Fruit fly (Drosophila melanogaster) whole organism, embryonic: ENCODE data around the gene CG14851.

Source experiments
- Asciz ChIP-seq: fragments of 200-800 bp; sonication (Bioruptor generic); optimal IDR thresholded peaks from 2 replicates; lab custom pipeline; 2017; ENCODE audit warnings: missing biosample characterization, mild to moderate bottlenecking, missing genetic modification characterization, missing genetic modification reagents
- B-H1 ChIP-seq: fragments of 200-800 bp; sonication (Bioruptor generic); IDR thresholded peaks from 3 replicates; pipeline ENCODE4 v1.3.6; 2022; ENCODE audit warnings: missing biosample characterization, missing genetic modification characterization
- CG10979 ChIP-seq: fragments of 200-800 bp; sonication (Bioruptor generic); optimal IDR thresholded peaks from 2 replicates; lab custom pipeline; 2018; ENCODE audit warnings: missing biosample characterization, mild to moderate bottlenecking, missing genetic modification characterization, moderate library complexity
- CG12659 ChIP-seq: fragments of 200-800 bp; sonication (Bioruptor generic); optimal IDR thresholded peaks from 3 replicates; lab custom pipeline; 2017; ENCODE audit warnings: mild to moderate bottlenecking, missing biosample characterization, missing genetic modification reagents, missing genetic modification characterization
- CG13123 ChIP-seq: fragments of 200-800 bp; sonication (Bioruptor generic); optimal IDR thresholded peaks from 2 replicates; lab custom pipeline; 2016; ENCODE audit warnings: missing biosample characterization, missing genetic modification characterization
- CG15601 ChIP-seq: fragments of 200-800 bp; sonication (Bioruptor generic); optimal IDR thresholded peaks from 3 replicates; lab custom pipeline; 2019; ENCODE audit warnings: missing biosample characterization, mild to moderate bottlenecking, missing genetic modification characterization, moderate library complexity
- CG1602 ChIP-seq: fragments of 200-800 bp; sonication (Bioruptor generic); optimal IDR thresholded peaks from 3 replicates; lab custom pipeline; 2016; ENCODE audit warnings: missing biosample characterization, missing genetic modification characterization
- CG16815 ChIP-seq: fragments of 200-800 bp; sonication (Bioruptor generic); optimal IDR thresholded peaks from 3 replicates; lab custom pipeline; 2017; ENCODE audit warnings: missing biosample characterization, mild to moderate bottlenecking, missing genetic modification characterization
- CG1792 ChIP-seq: fragments of 200-800 bp; sonication (Bioruptor generic); optimal IDR thresholded peaks from 2 replicates; lab custom pipeline; 2016; ENCODE audit warnings: missing biosample characterization, missing genetic modification characterization
- CG1832 ChIP-seq: fragments of 200-800 bp; sonication (Bioruptor generic); optimal IDR thresholded peaks from 2 replicates; lab custom pipeline; 2017; ENCODE audit warnings: missing biosample characterization, mild to moderate bottlenecking, missing genetic modification characterization, inconsistent platforms
- CG18764 ChIP-seq: fragments of 200-800 bp; sonication (Bioruptor generic); optimal IDR thresholded peaks from 3 replicates; lab custom pipeline; 2016; ENCODE audit warnings: missing biosample characterization, missing genetic modification characterization
- CG32532 ChIP-seq: fragments of 200-800 bp; sonication (Bioruptor generic); IDR thresholded peaks from 2 replicates; pipeline ENCODE4 v1.3.6; 2022; ENCODE audit warnings: missing biosample characterization, missing genetic modification characterization
- CG33213 ChIP-seq: fragments of 200-800 bp; sonication (Bioruptor generic); optimal IDR thresholded peaks from 3 replicates; lab custom pipeline; 2016; ENCODE audit warnings: missing biosample characterization, missing genetic modification characterization
- CG34224 ChIP-seq: fragments of 200-800 bp; sonication (Bioruptor generic); IDR thresholded peaks from 3 replicates; pipeline ENCODE4 v1.3.6; 2022; ENCODE audit warnings: missing biosample characterization, missing genetic modification characterization; ENCODE audit not compliant: partially characterized antibody
- CG34422 ChIP-seq: fragments of 200-800 bp; sonication (Bioruptor generic); IDR thresholded peaks from 3 replicates; pipeline ENCODE4 v1.3.6; 2022; ENCODE audit warnings: missing biosample characterization, missing genetic modification characterization
- CG8281 ChIP-seq: fragments of 200-800 bp; sonication (Bioruptor generic); optimal IDR thresholded peaks from 2 replicates; lab custom pipeline; 2018; ENCODE audit warnings: missing biosample characterization, mild to moderate bottlenecking, missing genetic modification characterization, moderate library complexity
- CTCF ChIP-seq: fragments of 200-800 bp; sonication (Bioruptor generic); optimal IDR thresholded peaks from 2 replicates; lab custom pipeline; 2017; ENCODE audit warnings: missing biosample characterization, mild to moderate bottlenecking, missing genetic modification characterization, moderate library complexity
- Camta ChIP-seq: fragments of 200-800 bp; sonication (Bioruptor generic); optimal IDR thresholded peaks from 2 replicates; lab custom pipeline; 2016; ENCODE audit warnings: missing biosample characterization, missing genetic modification characterization
- Drgx ChIP-seq: fragments of 200-800 bp; sonication (Bioruptor generic); IDR thresholded peaks from 2 replicates; pipeline ENCODE4 v1.3.6; 2022; ENCODE audit warnings: missing biosample characterization, missing genetic modification characterization
- ERR ChIP-seq: fragments of 200-800 bp; sonication (Bioruptor generic); optimal IDR thresholded peaks from 2 replicates; lab custom pipeline; 2016; ENCODE audit warnings: missing biosample characterization, missing genetic modification characterization
- Lpt ChIP-seq: fragments of >200 bp; optimal IDR thresholded peaks from 2 replicates; lab custom pipeline; 2018; ENCODE audit warnings: missing biosample characterization, missing genetic modification characterization
- MTF-1 ChIP-seq: fragments of 200-800 bp; sonication (Bioruptor generic); optimal IDR thresholded peaks from 2 replicates; lab custom pipeline; 2018; ENCODE audit warnings: missing biosample characterization, mild to moderate bottlenecking, missing genetic modification characterization, borderline replicate concordance
- Med ChIP-seq: fragments of 200-800 bp; sonication (Bioruptor generic); peaks from one replicate; lab custom pipeline; 2016; ENCODE audit warnings: missing biosample characterization, missing genetic modification characterization, mild to moderate bottlenecking, inconsistent platforms, moderate library complexity
- NFAT ChIP-seq: fragments of 200-800 bp; sonication (Bioruptor generic); IDR thresholded peaks from 2 replicates; pipeline ENCODE4 v1.3.6; 2022; ENCODE audit warnings: missing biosample characterization, missing genetic modification characterization
- Neu2 ChIP-seq: fragments of 200-800 bp; sonication (Bioruptor generic); optimal IDR thresholded peaks from 3 replicates; lab custom pipeline; 2016; ENCODE audit warnings: missing biosample characterization, missing genetic modification characterization, borderline replicate concordance
- Opbp ChIP-seq: fragments of 200-800 bp; sonication (Bioruptor generic); IDR thresholded peaks from 3 replicates; pipeline ENCODE4 v1.3.6; 2022; ENCODE audit warnings: missing biosample characterization, missing genetic modification characterization; ENCODE audit not compliant: partially characterized antibody
- Rx ChIP-seq: fragments of 200-800 bp; sonication (Bioruptor generic); IDR thresholded peaks from 2 replicates; pipeline ENCODE4 v1.3.6; 2022; ENCODE audit warnings: missing biosample characterization, missing genetic modification characterization
- bigmax ChIP-seq: fragments of 200-800 bp; sonication (Bioruptor generic); optimal IDR thresholded peaks from 2 replicates; lab custom pipeline; 2018; ENCODE audit warnings: missing biosample characterization, mild to moderate bottlenecking, missing genetic modification characterization
- bowl ChIP-seq: fragments of 200-800 bp; sonication (Bioruptor generic); IDR thresholded peaks from 2 replicates; pipeline ENCODE4 v1.3.6; 2022; ENCODE audit warnings: missing biosample characterization, missing genetic modification characterization
- cato ChIP-seq: fragments of 200-800 bp; sonication (Bioruptor generic); optimal IDR thresholded peaks from 2 replicates; lab custom pipeline; 2016; ENCODE audit warnings: missing biosample characterization, missing genetic modification characterization, borderline replicate concordance
- cg ChIP-seq: fragments of 200-800 bp; sonication (Bioruptor generic); optimal IDR thresholded peaks from 3 replicates; lab custom pipeline; 2019; ENCODE audit warnings: missing biosample characterization, mild to moderate bottlenecking, missing genetic modification characterization, moderate library complexity
- da ChIP-seq: fragments of 200-800 bp; sonication (Bioruptor generic); optimal IDR thresholded peaks from 2 replicates; lab custom pipeline; 2016; ENCODE audit warnings: missing biosample characterization, missing genetic modification characterization
- ems ChIP-seq: fragments of 200-800 bp; sonication (Bioruptor generic); optimal IDR thresholded peaks from 3 replicates; lab custom pipeline; 2016; ENCODE audit warnings: missing biosample characterization, missing genetic modification characterization
- en ChIP-seq: fragments of 200-800 bp; sonication (Bioruptor generic); optimal IDR thresholded peaks from 2 replicates; lab custom pipeline; 2016; ENCODE audit warnings: missing biosample characterization, missing genetic modification characterization
- eve ChIP-seq, 2 experiments: fragments of >200 bp; optimal IDR thresholded peaks; 2 replicates each; lab custom pipeline; 2017; ENCODE audit warnings: missing biosample characterization in 2 of 2, missing genetic modification characterization in 2 of 2
- fd102C ChIP-seq: fragments of 200-800 bp; sonication (Bioruptor generic); optimal IDR thresholded peaks from 2 replicates; lab custom pipeline; 2018; ENCODE audit warnings: missing biosample characterization, mild to moderate bottlenecking, missing genetic modification characterization, moderate library complexity
- gcm ChIP-seq: fragments of 200-800 bp; sonication (Bioruptor generic); optimal IDR thresholded peaks from 2 replicates; lab custom pipeline; 2019; ENCODE audit warnings: missing biosample characterization, mild to moderate bottlenecking, missing genetic modification characterization, moderate library complexity
- gem ChIP-seq: fragments of 200-800 bp; sonication (Bioruptor generic); optimal IDR thresholded peaks from 2 replicates; lab custom pipeline; 2019; ENCODE audit warnings: missing biosample characterization, mild to moderate bottlenecking, missing genetic modification characterization, moderate library complexity
- hb ChIP-seq: fragments of 200-800 bp; sonication (Bioruptor generic); IDR thresholded peaks from 3 replicates; pipeline ENCODE4 v1.3.6; 2022; ENCODE audit warnings: missing biosample characterization, missing genetic modification characterization; ENCODE audit not compliant: partially characterized antibody
- hth ChIP-seq: fragments of >200 bp; optimal IDR thresholded peaks from 2 replicates; lab custom pipeline; 2017; ENCODE audit warnings: inconsistent platforms
- lmd ChIP-seq: fragments of 200-800 bp; sonication (Bioruptor generic); IDR thresholded peaks from 2 replicates; pipeline ENCODE4 v1.3.6; 2022; ENCODE audit warnings: missing biosample characterization, missing genetic modification characterization
- lov ChIP-seq, 2 experiments: fragments of 200-800 bp in 1 of 2; fragments of >200 bp in 1 of 2; sonication (Bioruptor generic) in 1 of 2; IDR thresholded peaks in 1 of 2; optimal IDR thresholded peaks in 1 of 2; 2 replicates in 1 of 2; 3 replicates in 1 of 2; pipeline versions ENCODE4 v1.3.6 to Lab custom; 2017 to 2022; ENCODE audit warnings: missing biosample characterization in 1 of 2, missing genetic modification characterization in 1 of 2
- maf-S ChIP-seq: fragments of 200-800 bp; sonication (Bioruptor generic); optimal IDR thresholded peaks from 2 replicates; lab custom pipeline; 2016; ENCODE audit warnings: missing biosample characterization, missing genetic modification characterization
- mirr ChIP-seq: fragments of 200-800 bp; sonication (Bioruptor generic); optimal IDR thresholded peaks from 3 replicates; lab custom pipeline; 2018; ENCODE audit warnings: missing biosample characterization, mild to moderate bottlenecking, missing genetic modification characterization
- run ChIP-seq: fragments of 200-800 bp; sonication (Bioruptor generic); optimal IDR thresholded peaks from 3 replicates; lab custom pipeline; 2018; ENCODE audit warnings: missing biosample characterization, mild to moderate bottlenecking, missing genetic modification characterization
- sens ChIP-seq: fragments of 200-800 bp; sonication (Bioruptor generic); peaks from one replicate; lab custom pipeline; 2016; ENCODE audit warnings: missing biosample characterization, missing genetic modification characterization
- tin ChIP-seq: fragments of 200-800 bp; sonication (Bioruptor generic); optimal IDR thresholded peaks from 3 replicates; lab custom pipeline; 2016; ENCODE audit warnings: missing biosample characterization, missing genetic modification characterization
- tna ChIP-seq: fragments of 200-800 bp; sonication (Bioruptor generic); IDR thresholded peaks from 2 replicates; pipeline ENCODE4 v1.3.6; 2022; ENCODE audit warnings: missing biosample characterization, missing genetic modification characterization; ENCODE audit not compliant: partially characterized antibody
- vfl ChIP-seq: fragments of 200-800 bp; sonication (Bioruptor generic); optimal IDR thresholded peaks from 2 replicates; lab custom pipeline; 2016; ENCODE audit warnings: missing biosample characterization, missing genetic modification characterization

Gene CG14851

DNA sequence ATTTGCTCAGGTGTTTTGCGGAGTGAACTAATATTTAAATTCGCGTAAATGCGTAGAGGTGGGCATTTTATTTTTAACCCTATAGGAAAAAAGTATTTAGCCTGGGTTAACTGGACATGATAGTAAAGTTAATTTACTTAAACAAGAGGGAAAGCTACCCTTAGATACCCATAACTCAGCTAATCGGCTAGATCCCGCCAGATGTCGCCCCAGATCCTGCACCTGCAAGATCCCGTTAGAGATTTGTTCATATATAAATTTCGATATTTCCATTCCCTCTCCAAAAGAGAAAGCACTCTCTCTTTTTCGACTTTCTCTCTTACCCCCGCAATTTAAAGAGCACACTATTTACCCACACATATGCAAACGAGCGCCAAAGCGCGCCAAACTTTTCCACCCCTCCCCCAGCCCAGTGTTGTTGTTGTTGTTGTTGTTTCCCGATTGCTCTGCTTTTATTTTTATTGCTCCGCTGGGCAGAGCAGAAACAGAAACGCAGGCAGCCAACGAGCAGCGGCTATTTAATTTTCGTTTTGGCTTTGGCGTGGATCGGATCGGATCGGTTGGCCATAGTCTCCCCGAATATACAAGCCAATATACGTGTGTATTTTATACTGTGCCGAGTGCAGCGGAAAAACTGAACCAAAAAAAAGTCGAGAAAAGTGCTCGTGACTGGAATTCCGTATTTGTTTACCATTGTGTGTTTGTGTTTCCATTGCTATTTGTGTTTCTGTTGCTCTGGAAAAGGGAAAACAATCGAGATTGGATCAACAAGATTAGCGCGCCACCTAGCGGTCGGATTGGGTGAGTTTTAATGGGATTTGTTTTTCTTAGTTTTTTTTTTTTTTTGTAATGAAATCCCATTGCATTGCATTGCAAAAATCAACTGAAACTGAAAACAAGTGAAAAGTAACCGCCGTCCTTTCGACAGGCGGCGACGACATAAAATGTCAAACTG lies 14.8 kb downstream of the CG14851 start, which contains the start of gene stumps:
TSS of gene stumps (plus strand) at position 526 of the 955 bp plus-strand sequence.
- TF ChIP-seq Neu2 (GFP tag; lab: Kevin White, UChicago) = no peak
- no peak for TF ChIP-seq hb (GFP tag; lab: Robert Waterston, UW)
- peak; percentile 72 for TF ChIP-seq cg (GFP tag; lab: Kevin White, UChicago)
- no peak for TF ChIP-seq Asciz
- TF ChIP-seq sens (GFP tag; lab: Kevin White, UChicago) = peak; percentile 46
- TF ChIP-seq en = no peak
- TF ChIP-seq CG10979 (tag; lab: Kevin White, UChicago) = peak; percentile 81
- no peak for TF ChIP-seq ems (GFP tag; lab: Kevin White, UChicago)
- no peak for TF ChIP-seq CG1602
- TF ChIP-seq CG1832 (GFP tag; lab: Kevin White, UChicago) = no peak
- TF ChIP-seq CG18764 (GFP tag; lab: Kevin White, UChicago) = no peak
- peak; percentile 16 for TF ChIP-seq CG1792
- no peak for TF ChIP-seq CG33213 (GFP tag; lab: Kevin White, UChicago)
- no peak for TF ChIP-seq NFAT (GFP tag; lab: Robert Waterston, UW)
- TF ChIP-seq CG16815 (GFP tag; lab: Kevin White, UChicago) = no peak
- peak; percentile 73 for TF ChIP-seq Med (GFP tag; lab: Kevin White, UChicago)
- TF ChIP-seq CG34224 = no peak
- no peak for TF ChIP-seq eve (GFP tag; optimal IDR thresholded peaks at IDR 0.05; lab: Kevin White, UChicago)
- TF ChIP-seq mirr = no peak
- TF ChIP-seq CG15601 = no peak
- TF ChIP-seq bigmax = no peak
- TF ChIP-seq CG32532 (GFP tag; lab: Robert Waterston, UW) = no peak
- no peak for TF ChIP-seq gcm (GFP tag; lab: Kevin White, UChicago)
- no peak for TF ChIP-seq da (GFP tag; lab: Kevin White, UChicago)
- no peak for TF ChIP-seq bowl (GFP tag; lab: Robert Waterston, UW)
- TF ChIP-seq MTF-1 (GFP tag; lab: Kevin White, UChicago) = no peak
- no peak for TF ChIP-seq lov (optimal IDR thresholded peaks at IDR 0.05; lab: Kevin White, UChicago)
- TF ChIP-seq lov (GFP tag; IDR thresholded peaks at IDR 0.05; lab: Robert Waterston, UW) = no peak
- TF ChIP-seq tin (GFP tag; lab: Kevin White, UChicago) = no peak
- TF ChIP-seq vfl = no peak
- no peak for TF ChIP-seq Rx
- no peak for TF ChIP-seq ERR (GFP tag; lab: Kevin White, UChicago)
- TF ChIP-seq run (tag; lab: Kevin White, UChicago) = no peak
- no peak for TF ChIP-seq Camta (GFP tag; lab: Kevin White, UChicago)
- TF ChIP-seq maf-S (GFP tag; lab: Kevin White, UChicago) = no peak
- TF ChIP-seq CG8281 (tag; lab: Kevin White, UChicago) = no peak
- TF ChIP-seq lmd = no peak
- TF ChIP-seq B-H1 = no peak
- TF ChIP-seq CG13123 = no peak
- TF ChIP-seq tna (GFP tag; lab: Robert Waterston, UW) = no peak
- no peak for TF ChIP-seq hth (lab: Kevin White, UChicago)
- TF ChIP-seq CG12659 (GFP tag; lab: Kevin White, UChicago) = no peak
- no peak for TF ChIP-seq Drgx (GFP tag; lab: Robert Waterston, UW)
- TF ChIP-seq cato = no peak
- 0 out of 3 replicates have a peak, but pooled peaks have one; percentile 10 for TF ChIP-seq Opbp (GFP tag; lab: Robert Waterston, UW)
- peak; percentile 28; the same call in 1 of the 3 replicates for TF ChIP-seq CG34422
- TF ChIP-seq gem (tag; lab: Kevin White, UChicago) = no peak
- no peak for TF ChIP-seq Lpt (GFP tag; lab: Kevin White, UChicago)
- no peak for TF ChIP-seq fd102C (GFP tag; lab: Kevin White, UChicago)
- TF ChIP-seq CTCF (GFP tag; lab: Kevin White, UChicago) = peak; percentile 87
